Worm (Caenorhabditis elegans) whole organism, early embryonic: Measurements from ENCODE around the gene mrps-34.
A peak's percentile ranks its signal among the peaks of the same experiment; 100 is the strongest.

Experiments
- F13C5.2 ChIP-seq: sonication (generic microtip); optimal IDR thresholded peaks from 2 replicates; lab custom pipeline; 2017; ENCODE audit warnings: mild to moderate bottlenecking, missing genetic modification characterization, inconsistent platforms, missing compliant biosample characterization
- flt-1 ChIP-seq: fragments of 200-800 bp; sonication (Bioruptor generic); IDR thresholded peaks from 2 replicates; pipeline ENCODE4 v1.3.6; 2022; ENCODE audit warnings: missing genetic modification characterization, missing compliant biosample characterization
- hmg-4 ChIP-seq: fragments of 200-800 bp; sonication (Bioruptor generic); optimal IDR thresholded peaks from 2 replicates; lab custom pipeline; 2018; ENCODE audit warnings: mild to moderate bottlenecking, missing genetic modification characterization, missing compliant biosample characterization
- tra-4 ChIP-seq: sonication (generic microtip); optimal IDR thresholded peaks from 2 replicates; lab custom pipeline; 2017; ENCODE audit warnings: missing genetic modification characterization, missing compliant biosample characterization

DNA sequence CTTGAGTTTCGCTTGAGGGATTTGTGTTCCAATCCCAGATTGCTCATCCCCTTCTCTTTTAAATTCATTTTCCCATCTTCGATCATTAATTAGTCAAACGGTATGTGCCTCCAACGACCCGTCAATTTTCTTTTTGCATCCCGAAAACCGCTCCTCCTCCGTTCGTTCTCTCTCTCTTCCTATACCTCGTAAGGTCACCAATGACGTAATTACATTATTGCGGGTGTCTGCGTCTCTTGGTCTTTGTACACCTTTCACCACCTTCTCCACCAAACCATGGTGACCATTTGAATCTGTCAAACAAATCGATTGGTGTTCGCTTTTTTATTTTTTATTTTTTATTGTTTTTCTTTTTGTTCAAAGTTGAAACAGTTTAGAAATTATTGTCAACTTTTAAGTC, 27.1 kb downstream of the mrps-34 start:
- TF ChIP-seq tra-4 (tag; lab: Kevin White, UChicago) (no peak), F13C5.2 (tag; lab: Kevin White, UChicago) (no peak), flt-1 (GFP tag; lab: Robert Waterston, UW) (no peak), hmg-4 (peak; percentile 5)
